Worm (Caenorhabditis elegans) whole organism, L4 larva: ENCODE data around the gene ZC155.2.

Source experiments
- T20F7.1 ChIP-seq: fragments of 200-800 bp; sonication (Bioruptor generic); optimal IDR thresholded peaks from 2 replicates; lab custom pipeline; 2018; ENCODE audit warnings: mild to moderate bottlenecking, missing genetic modification characterization, missing compliant biosample characterization
- T26A8.4 ChIP-seq: fragments of 200-800 bp; sonication (Bioruptor generic); IDR thresholded peaks from 2 replicates; pipeline ENCODE4 v1.3.6; 2022; ENCODE audit warnings: missing genetic modification characterization, missing compliant biosample characterization
- Y105C5A.15 ChIP-seq: fragments of 200-800 bp; sonication (Bioruptor generic); IDR thresholded peaks from 2 replicates; pipeline ENCODE4 v1.3.6; 2022; ENCODE audit warnings: missing genetic modification characterization, missing compliant biosample characterization
- Y75B8A.6 ChIP-seq: fragments of 200-800 bp; sonication (Bioruptor generic); IDR thresholded peaks from 2 replicates; pipeline ENCODE4 v1.3.6; 2022; ENCODE audit warnings: missing genetic modification reagents, missing genetic modification characterization, missing compliant biosample characterization
- aly-2 ChIP-seq: sonication (generic microtip); optimal IDR thresholded peaks from 2 replicates; lab custom pipeline; 2018; ENCODE audit warnings: missing biosample characterization, missing genetic modification characterization
- ceh-20 ChIP-seq: fragments of 200-800 bp; sonication (Bioruptor generic); IDR thresholded peaks from 2 replicates; pipeline ENCODE4 v1.3.6; 2022; ENCODE audit warnings: missing genetic modification reagents, missing genetic modification characterization, missing compliant biosample characterization
- ceh-62 ChIP-seq: sonication (generic microtip); optimal IDR thresholded peaks from 2 replicates; lab custom pipeline; 2017; ENCODE audit warnings: missing biosample characterization, missing genetic modification characterization
- dmd-9 ChIP-seq: fragments of 200-800 bp; sonication (Bioruptor generic); IDR thresholded peaks from 2 replicates; pipeline ENCODE4 v1.3.6; 2022; ENCODE audit warnings: missing genetic modification reagents, missing genetic modification characterization, missing compliant biosample characterization
- duxl-1 ChIP-seq: sonication (generic microtip); optimal IDR thresholded peaks from 2 replicates; lab custom pipeline; 2016; ENCODE audit warnings: mild to moderate bottlenecking, missing genetic modification characterization, moderate library complexity, missing compliant biosample characterization; ENCODE audit not compliant: poor library complexity
- egl-27 ChIP-seq: sonication (generic microtip); optimal IDR thresholded peaks from 3 replicates; lab custom pipeline; 2017; ENCODE audit warnings: missing biosample characterization, missing genetic modification reagents, missing genetic modification characterization
- egl-43 ChIP-seq: fragments of 200-800 bp; sonication (Bioruptor generic); IDR thresholded peaks from 2 replicates; pipeline ENCODE4 v1.3.6; 2022; ENCODE audit warnings: missing genetic modification reagents, missing genetic modification characterization, missing compliant biosample characterization
- fkh-10 ChIP-seq: fragments of 150-350 bp; optimal IDR thresholded peaks from 2 replicates; lab custom pipeline; 2014; ENCODE audit warnings: missing biosample characterization, missing genetic modification reagents, missing genetic modification characterization
- hif-1 ChIP-seq, 2 experiments: sonication (generic microtip); optimal IDR thresholded peaks; 2 replicates each; lab custom pipeline; 2016 to 2017; ENCODE audit warnings: missing compliant biosample characterization in 2 of 2, missing genetic modification characterization in 2 of 2, missing genetic modification reagents in 2 of 2, missing genotype in 2 of 2, mild to moderate bottlenecking in 1 of 2
- hlh-11 ChIP-seq: fragments of 200-800 bp; sonication (Bioruptor generic); optimal IDR thresholded peaks from 2 replicates; lab custom pipeline; 2018; ENCODE audit warnings: mild to moderate bottlenecking, missing genetic modification characterization, missing compliant biosample characterization
- lim-7 ChIP-seq: fragments of 200-800 bp; sonication (Bioruptor generic); IDR thresholded peaks from 2 replicates; pipeline ENCODE4 v1.3.6; 2022; ENCODE audit warnings: missing genetic modification characterization, missing compliant biosample characterization
- lin-29 ChIP-seq: fragments of 200-800 bp; sonication (Bioruptor generic); IDR thresholded peaks from 2 replicates; pipeline ENCODE4 v1.3.6; 2022; ENCODE audit warnings: missing genetic modification reagents, missing genetic modification characterization, missing compliant biosample characterization
- lin-38 ChIP-seq: fragments of 200-800 bp; sonication (Bioruptor generic); IDR thresholded peaks from 2 replicates; pipeline ENCODE4 v1.3.6; 2022; ENCODE audit warnings: missing genetic modification reagents, missing genetic modification characterization, missing compliant biosample characterization
- lsy-2 ChIP-seq, 2 experiments: fragments of 150-350 bp in 1 of 2; sonication (generic microtip) in 1 of 2; optimal IDR thresholded peaks; 2 replicates each; lab custom pipeline; 2014 to 2017; ENCODE audit warnings: missing biosample characterization in 2 of 2, missing genetic modification characterization in 2 of 2
- mdt-29 ChIP-seq: fragments of 200-800 bp; sonication (Bioruptor generic); IDR thresholded peaks from 2 replicates; pipeline ENCODE4 v1.3.6; 2022; ENCODE audit warnings: missing genetic modification reagents, missing genetic modification characterization, missing compliant biosample characterization
- mep-1 ChIP-seq: fragments of 150-350 bp; sonication (generic microtip); optimal IDR thresholded peaks from 3 replicates; lab custom pipeline; 2014; ENCODE audit warnings: missing biosample characterization, missing genetic modification characterization
- nhr-11 ChIP-seq: fragments of 150-350 bp; optimal IDR thresholded peaks from 2 replicates; lab custom pipeline; 2014; ENCODE audit warnings: missing biosample characterization, missing genetic modification characterization
- nhr-28 ChIP-seq: fragments of 150-350 bp; optimal IDR thresholded peaks from 2 replicates; lab custom pipeline; 2014; ENCODE audit warnings: missing biosample characterization, missing genetic modification characterization
- nhr-48 ChIP-seq: sonication (generic microtip); optimal IDR thresholded peaks from 2 replicates; lab custom pipeline; 2016; ENCODE audit warnings: mild to moderate bottlenecking, missing genetic modification characterization, missing compliant biosample characterization
- nhr-76 ChIP-seq: fragments of 150-350 bp; optimal IDR thresholded peaks from 2 replicates; lab custom pipeline; 2014; ENCODE audit warnings: missing biosample characterization, missing genetic modification characterization
- pha-4 ChIP-seq, 2 experiments: fragments of 150-350 bp in 1 of 2; fragments of 200-800 bp in 1 of 2; sonication (Bioruptor generic) in 1 of 2; IDR thresholded peaks in 1 of 2; optimal IDR thresholded peaks in 1 of 2; 2 replicates each; pipeline versions ENCODE4 v1.3.6 to Lab custom; 2014 to 2022; ENCODE audit warnings: missing genetic modification characterization in 2 of 2, missing genetic modification reagents in 2 of 2, missing biosample characterization in 1 of 2, missing compliant biosample characterization in 1 of 2
- set-16 ChIP-seq: fragments of 200-800 bp; sonication (Bioruptor generic); IDR thresholded peaks from 2 replicates; pipeline ENCODE4 v1.3.6; 2022; ENCODE audit warnings: missing genetic modification reagents, missing genetic modification characterization, missing compliant biosample characterization
- spr-3 ChIP-seq: fragments of 200-800 bp; sonication (Bioruptor generic); optimal IDR thresholded peaks from 2 replicates; lab custom pipeline; 2018; ENCODE audit warnings: mild to moderate bottlenecking, missing genetic modification characterization, missing compliant biosample characterization
- unc-62 ChIP-seq, 3 experiments: fragments of 150-350 bp in 1 of 3; sonication (generic microtip); optimal IDR thresholded peaks in 2 of 3; peaks in 1 of 3; 1 replicate in 1 of 3; 2 replicates in 2 of 3; lab custom pipeline; 2014 to 2017; ENCODE audit warnings: missing biosample characterization in 3 of 3, missing genetic modification characterization in 3 of 3, missing genetic modification reagents in 3 of 3, missing genotype in 1 of 3
- zag-1 ChIP-seq: fragments of 150-350 bp; optimal IDR thresholded peaks from 2 replicates; lab custom pipeline; 2014; ENCODE audit warnings: missing biosample characterization, missing genetic modification characterization

ZC155.2 gene

DNA sequence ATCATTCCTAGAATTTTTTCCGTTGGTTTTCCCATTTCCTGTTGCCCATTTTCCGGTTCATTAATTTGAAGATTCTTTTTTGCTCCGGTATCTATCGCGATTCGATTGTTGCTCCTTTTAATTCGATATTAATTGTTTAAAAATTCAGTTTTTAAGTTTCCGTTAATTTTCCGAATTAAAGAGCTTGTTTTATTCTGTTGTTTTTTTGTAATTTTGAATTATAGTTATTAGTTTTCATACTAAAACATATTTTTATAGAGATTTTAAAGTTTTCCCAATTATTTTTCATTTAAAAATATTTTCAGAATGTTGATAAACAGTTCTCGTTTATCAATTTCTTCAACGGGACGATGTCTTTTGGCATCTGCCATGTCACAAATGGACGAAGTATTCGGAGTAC is 15.5 kb downstream of the ZC155.2 start, which contains the start of gene mrps-26:
mrps-26 (plus strand) TSS at position 301 of the 400 bp plus-strand sequence.
- TF ChIP-seq mep-1 (tag; lab: Kevin White, UChicago) = no peak
- no peak for TF ChIP-seq lim-7
- no peak for TF ChIP-seq Y75B8A.6 (GFP tag; lab: Robert Waterston, UW)
- TF ChIP-seq duxl-1 (tag; lab: Kevin White, UChicago) = no peak
- TF ChIP-seq zag-1 (tag; lab: Kevin White, UChicago) = no peak
- no peak for TF ChIP-seq Y105C5A.15 (GFP tag; lab: Robert Waterston, UW)
- TF ChIP-seq nhr-28 = no peak
- no peak for TF ChIP-seq pha-4 (GFP tag; IDR thresholded peaks at IDR 0.05; lab: Robert Waterston, UW)
- no peak for TF ChIP-seq pha-4 (tag; optimal IDR thresholded peaks at IDR 0.05; lab: Kevin White, UChicago)
- TF ChIP-seq unc-62 (GFP tag; optimal IDR thresholded peaks at IDR 0.05 in 1 of 2; lab: Kevin White, UChicago) = no peak
- TF ChIP-seq unc-62 (tag; optimal IDR thresholded peaks at IDR 0.05; lab: Kevin White, UChicago) = no peak
- no peak for TF ChIP-seq egl-27 (tag; lab: Kevin White, UChicago)

DNA sequence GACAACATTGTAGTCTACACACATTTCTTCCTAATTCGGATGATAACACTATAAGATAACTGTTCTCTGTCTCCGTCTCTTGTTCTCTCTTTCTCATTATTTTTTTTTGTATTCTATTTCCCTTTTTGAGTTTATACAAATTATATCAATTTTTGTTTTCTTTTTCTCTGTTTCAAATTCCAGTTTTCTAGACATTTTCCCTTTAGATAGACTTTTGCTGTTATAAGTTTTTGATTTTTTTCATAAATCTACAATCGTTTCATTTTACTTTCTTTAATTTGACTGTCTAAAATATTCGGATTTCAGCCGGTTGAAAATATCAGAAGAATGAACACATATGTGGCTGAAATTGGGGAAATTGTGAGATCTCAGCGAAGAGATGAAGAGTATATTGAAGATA is 17.3 kb downstream of the ZC155.2 start, which contains the start of gene prx-10:
prx-10 (plus strand) TSS at position 301 of the 400 bp plus-strand sequence.
- TF ChIP-seq nhr-28 (peak; percentile 79), ceh-20 (GFP tag; lab: Robert Waterston, UW) (no peak)

ce11 chrIII:5241854-5242253 is 23.1 kb downstream of the ZC155.2 start:
- TF ChIP-seq nhr-48 (tag; lab: Kevin White, UChicago) (no peak), lim-7 (no peak)

DNA sequence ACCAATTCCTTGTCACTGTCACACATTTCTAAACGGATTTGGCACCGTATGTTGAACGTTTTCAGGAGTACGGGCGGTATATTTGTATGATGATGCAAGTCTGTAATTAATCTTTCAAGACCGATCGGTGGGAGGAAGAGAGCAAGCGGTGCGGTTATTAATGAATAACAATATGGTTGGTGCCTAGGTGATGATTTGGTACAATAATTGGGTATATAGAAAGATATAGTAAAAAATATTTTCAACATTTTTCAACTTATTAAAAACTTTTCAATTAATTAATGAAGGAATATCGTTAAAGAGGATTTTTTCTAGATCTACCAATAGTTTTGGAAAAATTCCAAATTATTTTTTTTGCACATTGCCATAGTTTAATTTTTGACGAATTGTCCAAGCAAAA is 25.8 kb downstream of the ZC155.2 start, which contains the start of gene cnd-1:
cnd-1 (minus strand) TSS at position 101 of the 400 bp plus-strand sequence.
- TF ChIP-seq dmd-9 (GFP tag; lab: Robert Waterston, UW) = no peak
- peak in 1 of 2 experiments; percentile 58 for TF ChIP-seq unc-62 (GFP tag; optimal IDR thresholded peaks at IDR 0.05 in 1 of 2; lab: Kevin White, UChicago)
- TF ChIP-seq unc-62 (tag; optimal IDR thresholded peaks at IDR 0.05; lab: Kevin White, UChicago) = no peak
- TF ChIP-seq aly-2 (tag; lab: Kevin White, UChicago) = no peak

- TF ChIP-seq spr-3 (GFP tag; lab: Kevin White, UChicago) (no peak), mdt-29 (GFP tag; lab: Robert Waterston, UW) (no peak), lin-29 (no peak), nhr-11 (tag; lab: Kevin White, UChicago) (no peak), fkh-10 (no peak), lsy-2 (tag; optimal IDR thresholded peaks at IDR 0.05; lab: Kevin White, UChicago) (no peak), lin-38 (GFP tag; lab: Robert Waterston, UW) (no peak), ceh-62 (tag; lab: Kevin White, UChicago) (no peak), T26A8.4 (GFP tag; lab: Robert Waterston, UW) (no peak), egl-43 (GFP tag; lab: Robert Waterston, UW) (no peak), nhr-76 (tag; lab: Kevin White, UChicago) (no peak), hif-1 (tag; optimal IDR thresholded peaks at IDR 0.05; lab: Kevin White, UChicago) (no peak), hlh-11 (tag; lab: Kevin White, UChicago) (no peak)
Observed at ce11 chrIII:5245067-5245466, 26.3 kb downstream of the ZC155.2 start.

DNA sequence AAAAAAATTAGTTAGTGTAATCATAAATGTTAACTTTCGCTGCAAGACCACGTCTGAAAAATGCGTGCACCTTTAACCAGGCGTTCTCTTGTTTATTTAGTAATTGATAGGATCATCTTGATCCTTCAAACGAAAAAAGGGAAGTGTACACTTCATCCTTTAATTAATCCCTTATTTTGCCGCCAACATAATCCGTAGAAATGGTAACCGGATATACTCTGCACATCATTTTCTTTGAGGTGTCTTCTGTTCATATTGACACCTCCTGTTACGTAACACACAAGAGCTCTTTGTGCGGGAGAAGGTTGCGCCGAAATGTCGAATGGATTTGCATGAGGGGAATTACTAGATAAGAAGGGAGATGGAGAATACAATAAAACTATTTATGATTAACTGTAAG is 29.9 kb downstream of the ZC155.2 start:
- peak in 1 of 2 experiments; percentile 8 for TF ChIP-seq unc-62 (GFP tag; optimal IDR thresholded peaks at IDR 0.05 in 1 of 2; lab: Kevin White, UChicago)
- no peak for TF ChIP-seq unc-62 (tag; optimal IDR thresholded peaks at IDR 0.05; lab: Kevin White, UChicago)
- no peak for TF ChIP-seq T26A8.4 (GFP tag; lab: Robert Waterston, UW)

ce11 chrIII:5254108-5254507 is 35.3 kb downstream of the ZC155.2 start, which contains the start of the genes sumv-1 and gop-1:
sumv-1 (minus strand) TSS chrIII:5254187.
gop-1 (plus strand) TSS chrIII:5254438.
- TF ChIP-seq set-16 (GFP tag; lab: Robert Waterston, UW) (no peak), T20F7.1 (GFP tag; lab: Kevin White, UChicago) (peak; percentile 88)
